Fruit fly (Drosophila melanogaster) whole organism, wandering third instar larva: ENCODE measurements around the gene Ask1.

ENCODE experiments used
- Abd-B ChIP-seq: fragments of >200 bp; optimal IDR thresholded peaks from 2 replicates; lab custom pipeline; 2017; ENCODE audit warnings: missing biosample characterization, missing genetic modification characterization
- CG32264 ChIP-seq: fragments of 200-800 bp; sonication (Bioruptor generic); optimal IDR thresholded peaks from 2 replicates; lab custom pipeline; 2016; ENCODE audit warnings: missing biosample characterization, missing genetic modification characterization
- CG9705 ChIP-seq: fragments of 200-800 bp; sonication (Bioruptor generic); optimal IDR thresholded peaks from 2 replicates; lab custom pipeline; 2018; ENCODE audit warnings: missing biosample characterization, mild to moderate bottlenecking, missing genetic modification characterization
- CrebA ChIP-seq: fragments of 200-800 bp; sonication (Bioruptor generic); optimal IDR thresholded peaks from 2 replicates; lab custom pipeline; 2016; ENCODE audit warnings: missing biosample characterization, mild to moderate bottlenecking, missing genetic modification characterization, borderline replicate concordance
- Dfd ChIP-seq: fragments of >200 bp; optimal IDR thresholded peaks from 2 replicates; lab custom pipeline; 2017; ENCODE audit warnings: missing biosample characterization, missing genetic modification characterization
- Dif ChIP-seq: fragments of 200-275, 200-300 bp; sonication (Bioruptor generic); optimal IDR thresholded peaks from 2 replicates; lab custom pipeline; 2018; ENCODE audit warnings: missing biosample characterization, missing genetic modification characterization; ENCODE audit not compliant: partially characterized antibody
- GATAd ChIP-seq: sonication (Bioruptor generic); optimal IDR thresholded peaks from 2 replicates; lab custom pipeline; 2016; ENCODE audit warnings: missing biosample characterization, missing genetic modification characterization
- HLH106 ChIP-seq: fragments of 200-800 bp; optimal IDR thresholded peaks from 3 replicates; lab custom pipeline; 2019; ENCODE audit warnings: missing biosample characterization, mild to moderate bottlenecking, missing genetic modification characterization, moderate library complexity
- Hnf4 ChIP-seq: fragments of 200-800 bp; sonication (Bioruptor generic); optimal IDR thresholded peaks from 2 replicates; lab custom pipeline; 2016; ENCODE audit warnings: missing biosample characterization, mild to moderate bottlenecking, missing genetic modification characterization
- Hr78 ChIP-seq: fragments of >200 bp; optimal IDR thresholded peaks from 2 replicates; lab custom pipeline; 2017; ENCODE audit warnings: missing biosample characterization, missing genetic modification characterization
- Hr83 ChIP-seq: fragments of 200-300 bp; sonication (Bioruptor generic); optimal IDR thresholded peaks from 2 replicates; lab custom pipeline; 2016; ENCODE audit warnings: missing biosample characterization, mild to moderate bottlenecking, missing genetic modification characterization, moderate library complexity; ENCODE audit not compliant: poor library complexity, severe bottlenecking
- Jra ChIP-seq: sonication (Bioruptor generic); optimal IDR thresholded peaks from 2 replicates; lab custom pipeline; 2016; ENCODE audit warnings: missing biosample characterization, missing genetic modification characterization
- Mio ChIP-seq: sonication (Bioruptor generic); optimal IDR thresholded peaks from 2 replicates; lab custom pipeline; 2016; ENCODE audit warnings: missing biosample characterization, missing genetic modification characterization
- Myc ChIP-seq: fragments of >200 bp; optimal IDR thresholded peaks from 2 replicates; lab custom pipeline; 2017
- N ChIP-seq: fragments of >200 bp; optimal IDR thresholded peaks from 2 replicates; lab custom pipeline; 2018; ENCODE audit warnings: missing biosample characterization, missing external identifiers, missing genetic modification characterization
- OdsH ChIP-seq: fragments of 200-800 bp; sonication (Bioruptor generic); optimal IDR thresholded peaks from 2 replicates; lab custom pipeline; 2016; ENCODE audit warnings: missing biosample characterization, mild to moderate bottlenecking, missing genetic modification characterization
- Rel ChIP-seq, 2 experiments: fragments of 200-800 bp; sonication (Bioruptor generic) in 1 of 2; optimal IDR thresholded peaks; 2 replicates in 1 of 2; 3 replicates in 1 of 2; lab custom pipeline; 2016 to 2019; ENCODE audit warnings: mild to moderate bottlenecking in 2 of 2, missing biosample characterization in 2 of 2, missing genetic modification characterization in 2 of 2, moderate library complexity in 1 of 2
- Sp1 ChIP-seq: fragments of 200-800 bp; sonication (Bioruptor generic); optimal IDR thresholded peaks from 3 replicates; lab custom pipeline; 2019; ENCODE audit warnings: missing biosample characterization, mild to moderate bottlenecking, missing genetic modification characterization, moderate library complexity
- Vsx2 ChIP-seq: fragments of 200-300, 225-300 bp; sonication (Bioruptor generic); optimal IDR thresholded peaks from 2 replicates; lab custom pipeline; 2018; ENCODE audit warnings: missing biosample characterization, missing genetic modification characterization; ENCODE audit not compliant: partially characterized antibody
- br ChIP-seq: fragments of 200-800 bp; sonication (Bioruptor generic); optimal IDR thresholded peaks from 2 replicates; lab custom pipeline; 2016; ENCODE audit warnings: missing biosample characterization, missing genetic modification characterization
- brk ChIP-seq: fragments of 200-800 bp; sonication (Bioruptor generic); optimal IDR thresholded peaks from 2 replicates; lab custom pipeline; 2016; ENCODE audit warnings: missing biosample characterization, mild to moderate bottlenecking, missing genetic modification characterization
- dl ChIP-seq, 2 experiments: fragments of 175-275, 200-275 bp in 1 of 2; fragments of 200-275 bp in 1 of 2; sonication (Bioruptor generic); optimal IDR thresholded peaks; lab custom pipeline; 2018; ENCODE audit warnings: mild to moderate bottlenecking in 2 of 2, missing biosample characterization in 2 of 2, missing genetic modification characterization in 2 of 2, moderate library complexity in 2 of 2; ENCODE audit not compliant: partially characterized antibody in 2 of 2, insufficient read depth in 1 of 2
- dmrt93B ChIP-seq: fragments of 200-800 bp; sonication (Bioruptor generic); optimal IDR thresholded peaks from 2 replicates; lab custom pipeline; 2018; ENCODE audit warnings: missing biosample characterization, mild to moderate bottlenecking, missing genetic modification characterization
- dsf ChIP-seq: sonication (Bioruptor generic); optimal IDR thresholded peaks from 2 replicates; lab custom pipeline; 2016; ENCODE audit warnings: missing biosample characterization, missing genetic modification characterization, borderline replicate concordance
- ey ChIP-seq: fragments of 200-800 bp; sonication (Bioruptor generic); optimal IDR thresholded peaks from 2 replicates; lab custom pipeline; 2016; ENCODE audit warnings: missing biosample characterization, missing genetic modification characterization
- foxo ChIP-seq, 2 experiments: fragments of 200-800 bp; sonication (Bioruptor generic); optimal IDR thresholded peaks; 2 replicates in 1 of 2; 3 replicates in 1 of 2; lab custom pipeline; 2016 to 2017; ENCODE audit warnings: missing biosample characterization in 2 of 2, missing genetic modification characterization in 2 of 2
- fru ChIP-seq: fragments of 200-800 bp; sonication (Bioruptor generic); optimal IDR thresholded peaks from 3 replicates; lab custom pipeline; 2016; ENCODE audit warnings: missing biosample characterization, mild to moderate bottlenecking, missing genetic modification characterization
- h ChIP-seq: fragments of 200-800 bp; sonication (Bioruptor generic); optimal IDR thresholded peaks from 3 replicates; lab custom pipeline; 2016; ENCODE audit warnings: missing biosample characterization, mild to moderate bottlenecking, missing genetic modification characterization
- jim ChIP-seq: fragments of 175-275, 200-325 bp; sonication (Bioruptor generic); optimal IDR thresholded peaks from 2 replicates; lab custom pipeline; 2016; ENCODE audit warnings: missing biosample characterization, mild to moderate bottlenecking, missing genetic modification characterization
- lola ChIP-seq: fragments of >200 bp; optimal IDR thresholded peaks from 2 replicates; lab custom pipeline; 2017; ENCODE audit warnings: missing biosample characterization, missing genetic modification characterization
- pan ChIP-seq: fragments of >200 bp; optimal IDR thresholded peaks from 2 replicates; lab custom pipeline; 2017
- psq ChIP-seq: fragments of 200-800 bp; sonication (Bioruptor generic); optimal IDR thresholded peaks from 3 replicates; lab custom pipeline; 2017; ENCODE audit warnings: missing biosample characterization, mild to moderate bottlenecking, missing genetic modification characterization, moderate library complexity
- rgr ChIP-seq: fragments of 200-800 bp; sonication (Bioruptor generic); optimal IDR thresholded peaks from 3 replicates; lab custom pipeline; 2016; ENCODE audit warnings: missing biosample characterization, mild to moderate bottlenecking, missing genetic modification characterization
- sage ChIP-seq: fragments of 200-800 bp; sonication (Bioruptor generic); optimal IDR thresholded peaks from 2 replicates; lab custom pipeline; 2016; ENCODE audit warnings: missing biosample characterization, mild to moderate bottlenecking, missing genetic modification characterization
- sv ChIP-seq: fragments of 200-800 bp; sonication (Bioruptor generic); optimal IDR thresholded peaks from 3 replicates; lab custom pipeline; 2016; ENCODE audit warnings: missing biosample characterization, missing genetic modification characterization
- tai ChIP-seq: sonication (Bioruptor generic); optimal IDR thresholded peaks from 2 replicates; lab custom pipeline; 2016; ENCODE audit warnings: missing biosample characterization, missing genetic modification characterization
- usp ChIP-seq: fragments of >200 bp; optimal IDR thresholded peaks from 2 replicates; lab custom pipeline; 2017; ENCODE audit warnings: missing biosample characterization, missing genetic modification characterization
- woc ChIP-seq: sonication (Bioruptor generic); optimal IDR thresholded peaks from 2 replicates; lab custom pipeline; 2016; ENCODE audit warnings: missing biosample characterization, mild to moderate bottlenecking, missing genetic modification characterization

Gene Ask1

DNA sequence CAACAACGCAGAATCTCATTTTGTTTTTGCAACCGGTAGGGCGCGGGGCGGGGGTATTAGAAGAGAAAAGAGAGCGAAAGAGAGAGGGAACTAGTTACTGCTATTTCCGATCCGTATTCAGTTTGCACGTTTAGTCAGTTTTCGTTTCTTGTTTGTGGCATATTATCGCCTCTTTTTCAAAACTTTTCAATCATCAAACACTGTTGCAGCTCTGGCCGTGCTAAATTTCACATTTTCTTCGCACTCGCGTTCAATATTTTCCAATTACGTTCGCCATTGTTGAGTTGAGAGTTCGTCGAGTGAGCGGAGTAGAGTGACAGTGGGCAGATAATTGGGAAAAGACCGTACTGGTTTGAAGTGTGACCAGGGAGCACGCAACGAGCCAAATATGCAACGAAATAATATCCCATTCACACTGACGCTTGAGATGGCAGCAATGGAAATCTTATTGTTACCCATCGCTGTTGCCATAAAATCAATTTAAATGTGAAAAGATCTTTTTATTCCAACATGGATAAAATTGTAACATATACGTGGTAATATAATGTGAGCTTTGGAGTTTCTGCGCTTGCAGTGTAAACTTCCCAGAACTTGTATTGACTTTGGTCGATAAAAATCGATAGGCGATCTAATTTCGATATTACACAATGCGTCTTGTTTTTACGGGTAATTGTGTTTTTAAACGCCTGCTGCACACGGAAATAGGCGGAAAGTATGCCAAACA is 18.4 kb upstream of the Ask1 start, which contains the start of the genes Ire1 and Mrm2 (continued):
- no peak for TF ChIP-seq Dfd (GFP tag; lab: Kevin White, UChicago)
- no peak for TF ChIP-seq Myc

DNA sequence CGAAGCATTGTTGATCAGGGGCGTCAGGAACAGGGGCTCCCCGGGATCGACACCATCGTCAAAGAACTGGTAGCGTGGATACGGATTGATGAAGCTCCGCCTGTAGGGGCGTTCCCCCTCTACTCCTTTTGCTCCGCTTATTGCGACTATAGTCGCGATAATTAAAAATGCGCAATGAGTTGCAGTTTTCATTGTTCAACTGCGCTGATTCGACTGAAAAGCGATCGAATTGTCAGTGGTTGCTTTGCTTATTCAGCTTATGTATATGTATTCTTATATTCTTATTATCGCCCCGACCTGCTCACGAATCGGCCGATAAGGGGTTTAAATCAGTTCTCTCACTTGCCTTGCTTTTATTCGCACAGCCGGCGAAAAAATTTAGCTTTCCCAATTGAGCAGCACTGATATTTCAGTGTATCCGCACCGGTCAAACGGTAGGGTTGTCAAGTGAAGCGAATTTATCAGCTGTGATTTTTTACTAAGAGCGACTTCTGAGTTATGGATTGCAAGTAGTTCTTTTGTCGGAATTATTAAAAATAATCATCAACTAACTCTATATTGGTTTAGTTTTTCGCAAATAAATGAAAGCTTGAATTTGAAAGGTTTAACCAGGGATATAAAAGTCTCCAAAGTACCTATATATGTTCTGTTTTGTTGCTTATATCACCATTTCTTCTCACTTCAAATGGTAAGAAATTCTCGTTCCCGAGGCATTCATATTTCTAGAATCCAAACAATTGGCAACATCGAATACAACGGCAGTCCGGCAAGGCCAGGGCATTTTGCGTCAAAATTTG is 15.3 kb upstream of the Ask1 start, which contains the start of the genes CG4572 and CG4686:
TSS of gene CG4572 (minus strand) at position 415 of the 797 bp plus-strand sequence.
TSS of gene CG4686 (plus strand) at position 518 of the 797 bp plus-strand sequence.
- TF ChIP-seq jim (GFP tag; lab: Kevin White, UChicago) (no peak), foxo (GFP tag; optimal IDR thresholded peaks at IDR 0.05; lab: Kevin White, UChicago) (peak; percentile 85 to 88), Dfd (GFP tag; lab: Kevin White, UChicago) (no peak), Jra (no peak), Sp1 (peak; percentile 83), Dif (GFP tag; lab: Kevin White, UChicago) (no peak), Myc (peak; percentile 26), Hnf4 (no peak), OdsH (GFP tag; lab: Kevin White, UChicago) (peak; percentile 73), CG9705 (GFP tag; lab: Kevin White, UChicago) (peak; percentile 82), psq (GFP tag; lab: Kevin White, UChicago) (peak; percentile 85), rgr (peak; percentile 84), CG32264 (peak; percentile 31), lola (no peak), tai (GFP tag; lab: Kevin White, UChicago) (no peak), N (GFP tag; lab: Kevin White, UChicago) (no peak), dmrt93B (GFP tag; lab: Kevin White, UChicago) (peak; percentile 65), Abd-B (no peak), woc (GFP tag; lab: Kevin White, UChicago) (peak; percentile 89), sage (GFP tag; lab: Kevin White, UChicago) (no peak), HLH106 (peak; percentile 95), GATAd (GFP tag; lab: Kevin White, UChicago) (no peak), Mio (no peak), dsf (peak; percentile 64), CrebA (GFP tag; lab: Kevin White, UChicago) (no peak), Hr78 (GFP tag; lab: Kevin White, UChicago) (no peak), ey (peak; percentile 81), fru (GFP tag; lab: Kevin White, UChicago) (peak; percentile 83), brk (GFP tag; lab: Kevin White, UChicago) (no peak), dl (GFP tag; optimal IDR thresholded peaks at IDR 0.05; lab: Kevin White, UChicago; ENCODE audit: insufficient read depth in 1 of 2, partially characterized antibody in 2 of 2) (no peak), h (peak; percentile 79), pan (lab: Kevin White, UChicago) (no peak), Vsx2 (GFP tag; lab: Kevin White, UChicago) (no peak), br (GFP tag; lab: Kevin White, UChicago) (peak; percentile 87), sv (GFP tag; lab: Kevin White, UChicago) (peak; percentile 49), usp (GFP tag; lab: Kevin White, UChicago) (no peak), Hr83 (peak; percentile 66), Rel (GFP tag; optimal IDR thresholded peaks at IDR 0.05; lab: Kevin White, UChicago) (no peak), Rel (tag; optimal IDR thresholded peaks at IDR 0.05; lab: Kevin White, UChicago) (peak; percentile 95)
- TF ChIP-seq, all 38 proteins: peak for 19
